Worm (Caenorhabditis elegans) whole organism, late embryonic: Measurements from ENCODE around the gene W04B5.6.
"Not testable (repeated sequence)": the region's sequence is repeated elsewhere in the genome, so short reads cannot be mapped to it uniquely, and the experiment has no call there.

Source experiments
- C08G9.2 ChIP-seq: sonication (generic microtip); optimal IDR thresholded peaks from 2 replicates; lab custom pipeline; 2016; ENCODE audit warnings: mild to moderate bottlenecking, missing genetic modification characterization, moderate library complexity, missing compliant biosample characterization
- K02D7.2 ChIP-seq: sonication (generic microtip); optimal IDR thresholded peaks from 2 replicates; lab custom pipeline; 2017; ENCODE audit warnings: mild to moderate bottlenecking, missing genetic modification characterization, missing compliant biosample characterization
- T23F11.4 ChIP-seq: fragments of 200-800 bp; sonication (Bioruptor generic); optimal IDR thresholded peaks from 2 replicates; lab custom pipeline; 2018; ENCODE audit warnings: mild to moderate bottlenecking, missing genetic modification characterization, missing compliant biosample characterization
- Y22D7AL.16 ChIP-seq: sonication (generic microtip); optimal IDR thresholded peaks from 2 replicates; lab custom pipeline; 2016; ENCODE audit warnings: missing genetic modification characterization, missing compliant biosample characterization
- ahr-1 ChIP-seq: sonication (generic microtip); optimal IDR thresholded peaks from 2 replicates; lab custom pipeline; 2016; ENCODE audit warnings: missing genetic modification characterization, missing compliant biosample characterization
- ceh-19 ChIP-seq: fragments of 200-800 bp; sonication (Bioruptor generic); optimal IDR thresholded peaks from 2 replicates; lab custom pipeline; 2018; ENCODE audit warnings: mild to moderate bottlenecking, missing genetic modification characterization, missing compliant biosample characterization
- ceh-30 ChIP-seq: fragments of 150-350 bp; optimal IDR thresholded peaks from 2 replicates; lab custom pipeline; 2014; ENCODE audit warnings: missing biosample characterization, missing genetic modification characterization
- ceh-31 ChIP-seq: sonication (generic microtip); optimal IDR thresholded peaks from 2 replicates; lab custom pipeline; 2016; ENCODE audit warnings: missing genetic modification characterization, missing compliant biosample characterization
- ceh-34 ChIP-seq: sonication (generic microtip); optimal IDR thresholded peaks from 2 replicates; lab custom pipeline; 2016; ENCODE audit warnings: mild to moderate bottlenecking, missing genetic modification characterization, missing compliant biosample characterization
- ceh-48 ChIP-seq: sonication (generic microtip); optimal IDR thresholded peaks from 2 replicates; lab custom pipeline; 2016; ENCODE audit warnings: missing genetic modification characterization, inconsistent platforms, missing compliant biosample characterization
- ceh-9 ChIP-seq: sonication (generic microtip); optimal IDR thresholded peaks from 2 replicates; lab custom pipeline; 2016; ENCODE audit warnings: mild to moderate bottlenecking, missing genetic modification characterization, inconsistent platforms, missing compliant biosample characterization
- che-1 ChIP-seq: sonication (generic microtip); optimal IDR thresholded peaks from 2 replicates; lab custom pipeline; 2016; ENCODE audit warnings: mild to moderate bottlenecking, missing genetic modification characterization, missing compliant biosample characterization
- dve-1 ChIP-seq: sonication (generic microtip); optimal IDR thresholded peaks from 2 replicates; lab custom pipeline; 2017; ENCODE audit warnings: antibody characterized with exemption, mild to moderate bottlenecking, missing genetic modification characterization, missing compliant biosample characterization
- elt-2 ChIP-seq: sonication (generic microtip); optimal IDR thresholded peaks from 2 replicates; lab custom pipeline; 2016; ENCODE audit warnings: missing genetic modification reagents, missing genetic modification characterization, missing compliant biosample characterization
- ets-4 ChIP-seq: sonication (generic microtip); optimal IDR thresholded peaks from 2 replicates; lab custom pipeline; 2016; ENCODE audit warnings: missing genetic modification characterization, missing compliant biosample characterization
- fax-1 ChIP-seq: sonication (generic microtip); optimal IDR thresholded peaks from 2 replicates; lab custom pipeline; 2016; ENCODE audit warnings: missing genotype, missing genetic modification characterization, missing compliant biosample characterization
- fkh-10 ChIP-seq: fragments of 150-350 bp; optimal IDR thresholded peaks from 2 replicates; lab custom pipeline; 2014; ENCODE audit warnings: missing biosample characterization, missing genetic modification reagents, missing genetic modification characterization
- fkh-6 ChIP-seq: sonication (generic microtip); optimal IDR thresholded peaks from 2 replicates; lab custom pipeline; 2016; ENCODE audit warnings: missing genetic modification characterization, missing compliant biosample characterization
- hlh-6 ChIP-seq: sonication (generic microtip); optimal IDR thresholded peaks from 2 replicates; lab custom pipeline; 2016; ENCODE audit warnings: missing genotype, missing genetic modification characterization, missing compliant biosample characterization
- lim-6 ChIP-seq: sonication (generic microtip); optimal IDR thresholded peaks from 2 replicates; lab custom pipeline; 2016; ENCODE audit warnings: missing genetic modification characterization, missing compliant biosample characterization
- nfya-1 ChIP-seq: sonication (generic microtip); optimal IDR thresholded peaks from 2 replicates; lab custom pipeline; 2017; ENCODE audit warnings: missing genetic modification characterization, mild to moderate bottlenecking, missing compliant biosample characterization, antibody characterized with exemption, moderate library complexity
- nhr-11 ChIP-seq: fragments of 150-350 bp; optimal IDR thresholded peaks from 2 replicates; lab custom pipeline; 2014; ENCODE audit warnings: missing biosample characterization, missing genetic modification characterization
- npax-4 ChIP-seq: sonication (generic microtip); optimal IDR thresholded peaks from 2 replicates; lab custom pipeline; 2016; ENCODE audit warnings: missing genetic modification characterization, missing compliant biosample characterization
- odd-2 ChIP-seq: sonication (generic microtip); optimal IDR thresholded peaks from 2 replicates; lab custom pipeline; 2017; ENCODE audit warnings: antibody characterized with exemption, mild to moderate bottlenecking, missing genetic modification characterization, missing compliant biosample characterization
- pag-3 ChIP-seq: sonication (generic microtip); optimal IDR thresholded peaks from 2 replicates; lab custom pipeline; 2016; ENCODE audit warnings: missing compliant biosample characterization, missing genetic modification characterization, borderline replicate concordance
- pat-9 ChIP-seq: fragments of 200-800 bp; sonication (Bioruptor generic); optimal IDR thresholded peaks from 2 replicates; lab custom pipeline; 2018; ENCODE audit warnings: mild to moderate bottlenecking, missing genetic modification characterization, moderate library complexity, missing compliant biosample characterization
- pha-2 ChIP-seq: sonication (generic microtip); optimal IDR thresholded peaks from 2 replicates; lab custom pipeline; 2017; ENCODE audit warnings: mild to moderate bottlenecking, missing genetic modification characterization, missing compliant biosample characterization
- pha-4 ChIP-seq: fragments of 150-350 bp; optimal IDR thresholded peaks from 2 replicates; lab custom pipeline; 2018; ENCODE audit warnings: missing biosample characterization, missing genetic modification reagents, missing genetic modification characterization
- ref-2 ChIP-seq: sonication (generic microtip); optimal IDR thresholded peaks from 2 replicates; lab custom pipeline; 2016; ENCODE audit warnings: missing genetic modification characterization, missing compliant biosample characterization
- ttx-3 ChIP-seq: sonication (generic microtip); optimal IDR thresholded peaks from 2 replicates; lab custom pipeline; 2016; ENCODE audit warnings: missing genetic modification reagents, missing genetic modification characterization, missing compliant biosample characterization
- unc-86 ChIP-seq: sonication (generic microtip); optimal IDR thresholded peaks from 2 replicates; lab custom pipeline; 2016; ENCODE audit warnings: missing genetic modification characterization, missing compliant biosample characterization
- zip-5 ChIP-seq: sonication (generic microtip); optimal IDR thresholded peaks from 2 replicates; lab custom pipeline; 2016; ENCODE audit warnings: missing genetic modification characterization, missing compliant biosample characterization

The W04B5.6 gene

ce11 chrIII:2435373-2435772 is at the start of gene W04B5.6:
Gene W04B5.6, minus strand, starts transcription at chrIII:2435473.
- TF ChIP-seq fax-1 (tag; lab: Kevin White, UChicago); ahr-1 (tag; lab: Kevin White, UChicago); T23F11.4 (GFP tag; lab: Kevin White, UChicago): not testable (repeated sequence)

- no peak for TF ChIP-seq ceh-31 (tag; lab: Kevin White, UChicago)
- no peak for TF ChIP-seq ets-4 (tag; lab: Kevin White, UChicago)
- no peak for TF ChIP-seq nfya-1 (tag; lab: Kevin White, UChicago)
- no peak for TF ChIP-seq fkh-10 (GFP tag; lab: Kevin White, UChicago)
- no peak for TF ChIP-seq dve-1
- TF ChIP-seq unc-86 = no peak
These were observed 47.5 kb upstream of the W04B5.6 start for ce11 chrIII:2482754-2483153.

ce11 chrIII:2482171-2482570 is 46.9 kb upstream of the W04B5.6 start:
- TF ChIP-seq Y22D7AL.16 (tag; lab: Kevin White, UChicago) (no peak), ceh-31 (tag; lab: Kevin White, UChicago) (no peak), K02D7.2 (tag; lab: Kevin White, UChicago) (no peak), odd-2 (tag; lab: Kevin White, UChicago) (no peak), pag-3 (tag; lab: Kevin White, UChicago) (no peak), nhr-11 (tag; lab: Kevin White, UChicago) (no peak), pat-9 (tag; lab: Kevin White, UChicago) (no peak), pha-4 (tag; lab: Kevin White, UChicago) (no peak), lim-6 (tag; lab: Kevin White, UChicago) (no peak), fkh-10 (GFP tag; lab: Kevin White, UChicago) (no peak), che-1 (tag; lab: Kevin White, UChicago) (no peak), ceh-34 (tag; lab: Kevin White, UChicago) (no peak), ref-2 (no peak), fkh-6 (no peak), ceh-30 (tag; lab: Kevin White, UChicago) (no peak), C08G9.2 (no peak), npax-4 (no peak), hlh-6 (tag; lab: Kevin White, UChicago) (no peak), ttx-3 (tag; lab: Kevin White, UChicago) (no peak), elt-2 (tag; lab: Kevin White, UChicago) (no peak)

DNA sequence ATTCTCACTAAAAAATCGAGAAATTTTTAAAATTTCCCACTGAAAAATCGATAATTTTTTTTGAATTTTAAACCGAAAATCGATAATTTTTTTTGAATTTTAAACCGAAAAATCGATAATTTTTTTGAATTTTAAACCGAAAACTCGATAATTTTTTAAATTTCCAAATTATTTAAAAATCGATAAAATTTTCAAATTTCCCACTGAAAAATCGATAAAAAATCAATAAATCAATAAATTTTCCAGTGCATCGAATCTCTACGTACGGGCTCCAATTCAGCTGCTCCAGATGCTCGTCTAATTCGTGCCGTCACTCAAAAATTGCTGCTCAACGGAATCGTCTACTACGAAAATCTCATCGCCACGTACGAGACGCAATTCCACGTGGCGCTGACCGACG is 43.3 kb upstream of the W04B5.6 start:
- TF ChIP-seq ceh-34 (tag; lab: Kevin White, UChicago) = no peak
- TF ChIP-seq zip-5 (tag; lab: Kevin White, UChicago) = no peak
- no peak for TF ChIP-seq npax-4
- no peak for TF ChIP-seq pha-2 (tag; lab: Kevin White, UChicago)
- peak; percentile 37 for TF ChIP-seq ceh-48 (tag; lab: Kevin White, UChicago)

DNA sequence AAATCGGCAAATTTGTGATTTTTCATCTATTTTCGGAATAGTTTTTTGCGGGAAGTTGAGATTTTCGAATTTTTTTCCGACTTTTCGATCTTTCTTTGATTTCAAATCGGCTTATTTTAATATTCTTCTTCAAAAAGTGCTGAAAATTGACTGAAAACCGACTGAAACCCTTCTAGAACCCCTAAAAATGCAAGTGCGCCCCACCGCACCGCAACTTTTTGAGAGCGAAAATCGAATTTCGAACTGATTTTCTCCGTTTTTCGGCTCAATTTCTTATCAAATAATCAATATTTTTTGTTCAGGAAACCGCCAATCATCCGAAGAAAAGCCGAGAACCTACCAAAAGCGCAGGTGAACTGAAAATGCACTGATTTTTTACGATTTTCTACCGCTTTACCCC is 42.0 kb upstream of the W04B5.6 start:
- TF ChIP-seq fkh-6 = no peak

- TF ChIP-seq ceh-9 (tag; lab: Kevin White, UChicago) (no peak), unc-86 (no peak), ceh-19 (GFP tag; lab: Kevin White, UChicago) (no peak), ahr-1 (tag; lab: Kevin White, UChicago) (no peak)
These were observed 39.5 kb upstream of the W04B5.6 start for ce11 chrIII:2474781-2475180.
